Worm (Caenorhabditis elegans): ENCODE results near the gene Y56A3A.28.

Gene Y56A3A.28

DNA sequence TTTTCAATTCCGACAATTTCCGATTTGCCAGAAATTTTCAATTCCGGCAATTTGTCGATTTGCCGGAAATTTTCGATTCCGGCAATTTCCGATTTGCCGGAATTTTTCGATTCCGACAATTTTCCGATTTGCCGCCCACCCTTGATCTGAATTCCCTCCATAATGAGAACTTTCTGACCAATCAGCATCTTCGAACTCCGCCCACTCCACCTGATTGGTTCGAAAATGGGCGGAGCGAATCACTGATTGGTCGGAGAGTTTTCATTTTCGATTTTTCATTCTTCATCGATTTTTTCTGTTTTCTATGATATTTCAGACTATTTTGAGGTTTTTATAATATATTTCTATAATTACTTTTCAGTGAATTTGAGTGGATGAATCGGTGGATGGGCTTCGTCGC, 17.0 kb downstream of the Y56A3A.28 start:
- TF ChIP-seq madf-10 (tag; optimal IDR thresholded peaks at IDR 0.05) (no peak), tbp1 (GFP tag; optimal IDR thresholded peaks at IDR 0.05) (no peak), egl-18 (GFP tag; IDR thresholded peaks at IDR 0.05) (no peak), Y79H2A.3 (GFP tag; conservative IDR thresholded peaks at IDR 0.05) (no peak), nhr-120 (GFP tag; IDR thresholded peaks at IDR 0.05) (no peak), ceh-79 (tag; optimal IDR thresholded peaks at IDR 0.05) (no peak), F52B5.7 (tag; optimal IDR thresholded peaks at IDR 0.05) (no peak), nfyb-1 (GFP tag; IDR thresholded peaks at IDR 0.05) (no peak), lsy-27 (tag; optimal IDR thresholded peaks at IDR 0.05; ENCODE audit: borderline replicate concordance, insufficient read depth) (no peak), sea-2 (GFP tag; IDR thresholded peaks at IDR 0.05) (no peak)

DNA sequence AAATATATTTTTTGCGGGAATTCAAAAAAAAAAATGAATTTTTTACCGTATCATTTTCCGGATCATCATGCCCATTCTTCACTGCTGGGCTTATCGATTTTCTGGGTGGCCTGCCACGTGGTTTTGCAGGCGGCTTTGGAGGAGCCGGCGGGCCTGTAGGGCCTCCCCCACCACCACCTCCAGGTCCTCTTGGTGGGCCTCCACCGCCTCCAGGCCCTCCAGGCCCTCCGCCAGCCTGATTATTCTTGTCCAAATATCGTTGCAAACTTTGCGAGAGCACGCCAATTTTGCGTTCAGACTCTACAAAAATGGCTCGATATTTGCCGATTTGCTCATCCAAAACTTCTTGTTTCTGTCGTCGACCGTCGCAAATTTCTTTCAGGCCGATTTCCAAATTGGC, 20.1 kb downstream of the Y56A3A.28 start:
- TF ChIP-seq ama-1 (optimal IDR thresholded peaks at IDR 0.05) = no peak
- no peak for TF ChIP-seq ama-1 (GFP tag; optimal IDR thresholded peaks at IDR 0.05)
- TF ChIP-seq ceh-100 (GFP tag; IDR thresholded peaks at IDR 0.05) = no peak
- TF ChIP-seq F57A8.1 (GFP tag; optimal IDR thresholded peaks at IDR 0.05) = no peak
- TF ChIP-seq ceh-27 (GFP tag; optimal IDR thresholded peaks at IDR 0.05) = no peak
- TF ChIP-seq attf-3 (GFP tag; conservative IDR thresholded peaks at IDR 0.05) = no peak
- 0 out of 2 replicates have a peak, but pooled peaks have one; percentile 60 for TF ChIP-seq cebp-2 (GFP tag; IDR thresholded peaks at IDR 0.05)
- TF ChIP-seq bed-2 (GFP tag; IDR thresholded peaks at IDR 0.05) = no peak
- TF ChIP-seq zfh-2 (GFP tag; conservative IDR thresholded peaks at IDR 0.05) = peak; percentile 84
- no peak for TF ChIP-seq nhr-80 (tag; optimal IDR thresholded peaks at IDR 0.05)
- no peak for TF ChIP-seq xnd-1 (tag; optimal IDR thresholded peaks at IDR 0.05)
- no peak for TF ChIP-seq B0336.3 (GFP tag; IDR thresholded peaks at IDR 0.05)
- TF ChIP-seq sdz-38 (tag; optimal IDR thresholded peaks at IDR 0.05) = no peak
- TF ChIP-seq pha-4 (tag; optimal IDR thresholded peaks at IDR 0.05) = no peak
- 0 out of 2 replicates have a peak, but pooled peaks have one; percentile 21 for TF ChIP-seq nfyb-1 (GFP tag; IDR thresholded peaks at IDR 0.05)
- TF ChIP-seq F37B4.10 (GFP tag; IDR thresholded peaks at IDR 0.05) = 0 out of 2 replicates have a peak, but pooled peaks have one; percentile 54
- TF ChIP-seq F33H1.4 (GFP tag; IDR thresholded peaks at IDR 0.05) = no peak
- peak; percentile 79; the same call in 1 of the 2 replicates for TF ChIP-seq egrh-3 (GFP tag; IDR thresholded peaks at IDR 0.05)

DNA sequence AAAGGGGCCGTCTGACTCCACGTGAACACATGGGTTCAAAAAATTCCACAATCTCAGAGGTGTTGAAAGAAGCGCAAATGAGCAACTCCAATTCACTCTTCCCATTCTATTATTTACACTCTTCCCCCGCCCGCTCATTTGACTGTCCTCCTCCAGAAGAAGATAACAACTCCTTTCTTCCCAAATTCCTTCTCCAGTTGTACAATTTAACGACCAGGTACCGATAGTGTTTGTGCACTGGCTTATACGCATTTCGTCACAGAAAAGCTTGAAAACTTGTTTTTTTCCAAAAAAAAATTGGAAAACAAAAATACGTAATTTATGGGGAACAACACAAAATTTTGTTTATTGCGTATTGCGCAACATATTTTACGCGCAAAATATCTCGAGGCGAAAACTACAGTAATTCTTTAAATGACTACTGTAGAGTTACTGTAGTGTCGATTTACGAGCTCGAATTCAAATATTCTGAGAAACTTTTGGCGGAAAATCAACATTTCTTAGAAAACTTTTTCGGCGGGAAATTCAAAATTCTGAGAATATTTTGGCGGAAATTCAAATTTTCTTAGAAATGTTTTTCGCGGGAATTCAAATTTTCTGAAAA, 21.8 kb downstream of the Y56A3A.28 start:
- TF ChIP-seq cebp-1 (GFP tag; IDR thresholded peaks at IDR 0.05) (no peak), cebp-1 (tag; optimal IDR thresholded peaks at IDR 0.05) (peak; percentile 6), nhr-80 (tag; optimal IDR thresholded peaks at IDR 0.05) (peak; percentile 22), ceh-100 (GFP tag; IDR thresholded peaks at IDR 0.05) (no peak), lsl-1 (GFP tag; optimal IDR thresholded peaks at IDR 0.05) (peak; percentile 65), sdz-38 (tag; optimal IDR thresholded peaks at IDR 0.05) (no peak), mes-4 (tag; optimal IDR thresholded peaks at IDR 0.05) (no peak), madf-3 (GFP tag; IDR thresholded peaks at IDR 0.05) (no peak), K12H6.12 (tag; optimal IDR thresholded peaks at IDR 0.05) (no peak), snpc-1.1 (tag; optimal IDR thresholded peaks at IDR 0.05; ENCODE audit: insufficient read depth) (no peak), F23B12.7 (tag; optimal IDR thresholded peaks at IDR 0.05; ENCODE audit: insufficient read depth) (no peak), lin-26 (GFP tag; IDR thresholded peaks at IDR 0.05) (no peak), nhr-120 (GFP tag; IDR thresholded peaks at IDR 0.05) (no peak), lin-40 (tag; optimal IDR thresholded peaks at IDR 0.05) (no peak), hmg-1.2 (GFP tag; IDR thresholded peaks at IDR 0.05) (no peak), F57C9.4 (tag; optimal IDR thresholded peaks at IDR 0.05) (no peak), ceh-40 (GFP tag; IDR thresholded peaks at IDR 0.05) (no peak), Y95B8A.8 (GFP tag; IDR thresholded peaks at IDR 0.05) (no peak), ztf-6 (GFP tag; IDR thresholded peaks at IDR 0.05) (no peak), pha-4 (tag; optimal IDR thresholded peaks at IDR 0.05) (no peak), ztf-3 (GFP tag; optimal IDR thresholded peaks at IDR 0.05) (no peak), zim-3 (tag; optimal IDR thresholded peaks at IDR 0.05) (no peak), F33H1.4 (GFP tag; IDR thresholded peaks at IDR 0.05) (peak; percentile 10; the same call in 1 of the 2 replicates)

All from whole organism, young adult.